Fruit fly (Drosophila melanogaster) whole organism, embryonic: ENCODE data around the gene PH4alphaEFB.

Source experiments
- Bgb ChIP-seq: fragments of 200-800 bp; sonication (Bioruptor generic); IDR thresholded peaks from 2 replicates; pipeline ENCODE4 v1.3.6; 2022; ENCODE audit warnings: missing biosample characterization, missing genetic modification characterization; ENCODE audit not compliant: partially characterized antibody
- CG10979 ChIP-seq: fragments of 200-800 bp; sonication (Bioruptor generic); optimal IDR thresholded peaks from 2 replicates; lab custom pipeline; 2018; ENCODE audit warnings: missing biosample characterization, mild to moderate bottlenecking, missing genetic modification characterization, moderate library complexity
- CG12236 ChIP-seq: fragments of 200-800 bp; sonication (Bioruptor generic); optimal IDR thresholded peaks from 2 replicates; lab custom pipeline; 2016; ENCODE audit warnings: missing biosample characterization, missing genetic modification characterization
- CG13296 ChIP-seq: fragments of 200-800 bp; sonication (Bioruptor generic); optimal IDR thresholded peaks from 3 replicates; lab custom pipeline; 2018; ENCODE audit warnings: missing biosample characterization, mild to moderate bottlenecking, missing genetic modification characterization
- CG13775 ChIP-seq: fragments of 200-800 bp; sonication (Bioruptor generic); optimal IDR thresholded peaks from 3 replicates; lab custom pipeline; 2017; ENCODE audit warnings: missing biosample characterization, mild to moderate bottlenecking, missing genetic modification characterization
- CG14441 ChIP-seq: fragments of 200-800 bp; sonication (Bioruptor generic); IDR thresholded peaks from 2 replicates; pipeline ENCODE4 v1.3.6; 2022; ENCODE audit warnings: missing biosample characterization, missing genetic modification characterization
- CG14667 ChIP-seq: fragments of 200-800 bp; sonication (Bioruptor generic); IDR thresholded peaks from 2 replicates; pipeline ENCODE4 v1.3.6; 2022; ENCODE audit warnings: missing biosample characterization, missing genetic modification characterization
- CG15269 ChIP-seq: fragments of 200-800 bp; sonication (Bioruptor generic); optimal IDR thresholded peaks from 2 replicates; lab custom pipeline; 2018; ENCODE audit warnings: missing biosample characterization, mild to moderate bottlenecking, missing genetic modification characterization, moderate library complexity
- CG16779 ChIP-seq: fragments of 200-800 bp; sonication (Bioruptor generic); IDR thresholded peaks from 2 replicates; pipeline ENCODE4 v1.3.6; 2022; ENCODE audit warnings: missing biosample characterization, missing genetic modification characterization
- CG17385 ChIP-seq: fragments of 200-800 bp; sonication (Bioruptor generic); optimal IDR thresholded peaks from 3 replicates; lab custom pipeline; 2018; ENCODE audit warnings: missing biosample characterization, mild to moderate bottlenecking, missing genetic modification characterization
- CG1792 ChIP-seq: fragments of 200-800 bp; sonication (Bioruptor generic); optimal IDR thresholded peaks from 2 replicates; lab custom pipeline; 2016; ENCODE audit warnings: missing biosample characterization, missing genetic modification characterization
- CG2199 ChIP-seq: fragments of 200-800 bp; sonication (Bioruptor generic); IDR thresholded peaks from 3 replicates; pipeline ENCODE4 v1.3.6; 2022; ENCODE audit warnings: missing biosample characterization, missing genetic modification characterization
- CG2202 ChIP-seq: fragments of 200-800 bp; sonication (Bioruptor generic); optimal IDR thresholded peaks from 2 replicates; lab custom pipeline; 2018; ENCODE audit warnings: missing biosample characterization, mild to moderate bottlenecking, missing genetic modification characterization
- CG2889 ChIP-seq: fragments of 200-800 bp; sonication (Bioruptor generic); IDR thresholded peaks from 3 replicates; pipeline ENCODE4 v1.3.6; 2022; ENCODE audit warnings: missing biosample characterization, missing genetic modification characterization
- CG31388 ChIP-seq: fragments of 200-800 bp; sonication (Bioruptor generic); optimal IDR thresholded peaks from 2 replicates; lab custom pipeline; 2016; ENCODE audit warnings: missing biosample characterization, missing genetic modification characterization
- CG32767 ChIP-seq: fragments of 200-800 bp; sonication (Bioruptor generic); IDR thresholded peaks from 2 replicates; pipeline ENCODE4 v1.3.6; 2022; ENCODE audit warnings: missing biosample characterization, missing genetic modification characterization
- CG4854 ChIP-seq: fragments of 200-800 bp; sonication (Bioruptor generic); optimal IDR thresholded peaks from 2 replicates; lab custom pipeline; 2016; ENCODE audit warnings: missing biosample characterization, missing genetic modification characterization, inconsistent platforms
- CG6272 ChIP-seq: fragments of 200-800 bp; sonication (Bioruptor generic); IDR thresholded peaks from 2 replicates; pipeline ENCODE4 v1.3.6; 2022; ENCODE audit warnings: missing biosample characterization, missing genetic modification characterization
- CG8290 ChIP-seq, 3 experiments: fragments of 200-800 bp; sonication (Bioruptor generic); optimal IDR thresholded peaks; 2 replicates each; lab custom pipeline; 2016 to 2019; ENCODE audit warnings: missing biosample characterization in 3 of 3, missing genetic modification characterization in 3 of 3, mild to moderate bottlenecking in 2 of 3, moderate library complexity in 1 of 3
- CG9817 ChIP-seq: fragments of 200-800 bp; sonication (Bioruptor generic); optimal IDR thresholded peaks from 2 replicates; lab custom pipeline; 2018; ENCODE audit warnings: missing biosample characterization, mild to moderate bottlenecking, missing genetic modification characterization, moderate library complexity
- CrebB ChIP-seq: fragments of 200-800 bp; sonication (Bioruptor generic); optimal IDR thresholded peaks from 3 replicates; lab custom pipeline; 2018; ENCODE audit warnings: missing biosample characterization, mild to moderate bottlenecking, missing genetic modification characterization
- Dfd ChIP-seq, 2 experiments: fragments of >200 bp; optimal IDR thresholded peaks; 2 replicates each; lab custom pipeline; 2017; ENCODE audit warnings: missing biosample characterization in 2 of 2, missing genetic modification characterization in 2 of 2
- E2f2 ChIP-seq: fragments of 200-800 bp; sonication (Bioruptor generic); IDR thresholded peaks from 2 replicates; pipeline ENCODE4 v1.3.6; 2022; ENCODE audit warnings: missing biosample characterization, missing genetic modification characterization
- Eip74EF ChIP-seq, 2 experiments: fragments of 200-800 bp in 1 of 2; fragments of >200 bp in 1 of 2; sonication (Bioruptor generic) in 1 of 2; optimal IDR thresholded peaks; 2 replicates each; lab custom pipeline; 2017 to 2019; ENCODE audit warnings: missing biosample characterization in 2 of 2, missing genetic modification characterization in 2 of 2, mild to moderate bottlenecking in 1 of 2, moderate library complexity in 1 of 2
- Gsc ChIP-seq: fragments of 200-800 bp; sonication (Bioruptor generic); IDR thresholded peaks from 2 replicates; pipeline ENCODE4 v1.3.6; 2022; ENCODE audit warnings: missing biosample characterization, missing genetic modification characterization
- Hand ChIP-seq: fragments of 200-800 bp; sonication (Bioruptor generic); optimal IDR thresholded peaks from 2 replicates; lab custom pipeline; 2017; ENCODE audit warnings: mild to moderate bottlenecking, missing biosample characterization, missing genetic modification reagents, missing genetic modification characterization
- Hmx ChIP-seq: fragments of 200-800 bp; sonication (Bioruptor generic); optimal IDR thresholded peaks from 2 replicates; lab custom pipeline; 2016; ENCODE audit warnings: missing biosample characterization, missing genetic modification characterization
- Kr ChIP-seq: fragments of 200-800 bp; sonication (Bioruptor generic); optimal IDR thresholded peaks from 2 replicates; lab custom pipeline; 2017; ENCODE audit warnings: missing biosample characterization, mild to moderate bottlenecking, missing genetic modification characterization
- Lhr ChIP-seq: fragments of 200-800 bp; sonication (Bioruptor generic); optimal IDR thresholded peaks from 3 replicates; lab custom pipeline; 2017; ENCODE audit warnings: mild to moderate bottlenecking, missing biosample characterization, missing genetic modification reagents, missing genetic modification characterization
- MESR4 ChIP-seq: fragments of 200-800 bp; sonication (Bioruptor generic); optimal IDR thresholded peaks from 2 replicates; lab custom pipeline; 2018; ENCODE audit warnings: missing biosample characterization, mild to moderate bottlenecking, missing genetic modification characterization, moderate library complexity
- Oli ChIP-seq: fragments of 200-800 bp; sonication (Bioruptor generic); optimal IDR thresholded peaks from 2 replicates; lab custom pipeline; 2018; ENCODE audit warnings: missing biosample characterization, mild to moderate bottlenecking, missing genetic modification characterization, moderate library complexity
- Side ChIP-seq: fragments of 200-800 bp; sonication (Bioruptor generic); optimal IDR thresholded peaks from 2 replicates; lab custom pipeline; 2016; ENCODE audit warnings: missing biosample characterization, missing genetic modification characterization
- YL-1 ChIP-seq: fragments of 200-800 bp; sonication (Bioruptor generic); optimal IDR thresholded peaks from 3 replicates; lab custom pipeline; 2017; ENCODE audit warnings: missing biosample characterization, mild to moderate bottlenecking, missing genetic modification characterization
- ase ChIP-seq: fragments of 200-800 bp; sonication (Bioruptor generic); IDR thresholded peaks from 3 replicates; pipeline ENCODE4 v1.3.6; 2022; ENCODE audit warnings: missing biosample characterization, missing genetic modification characterization
- bcd ChIP-seq: fragments of 200-800 bp; sonication (Bioruptor generic); optimal IDR thresholded peaks from 2 replicates; lab custom pipeline; 2017; ENCODE audit warnings: missing biosample characterization, mild to moderate bottlenecking, missing genetic modification characterization
- hb ChIP-seq: fragments of 200-800 bp; sonication (Bioruptor generic); IDR thresholded peaks from 3 replicates; pipeline ENCODE4 v1.3.6; 2022; ENCODE audit warnings: missing biosample characterization, missing genetic modification characterization; ENCODE audit not compliant: partially characterized antibody
- inv ChIP-seq: fragments of 200-800 bp; sonication (Bioruptor generic); IDR thresholded peaks from 2 replicates; pipeline ENCODE4 v1.3.6; 2022; ENCODE audit warnings: missing biosample characterization, missing genetic modification characterization; ENCODE audit not compliant: partially characterized antibody
- kay ChIP-seq: fragments of 200-800 bp; sonication (Bioruptor generic); optimal IDR thresholded peaks from 2 replicates; lab custom pipeline; 2016; ENCODE audit warnings: missing biosample characterization, missing genetic modification characterization
- kni ChIP-seq: fragments of 200-800 bp; sonication (Bioruptor generic); optimal IDR thresholded peaks from 3 replicates; lab custom pipeline; 2017; ENCODE audit warnings: mild to moderate bottlenecking, missing biosample characterization, missing genetic modification reagents, missing genetic modification characterization
- maf-S ChIP-seq: fragments of 200-800 bp; sonication (Bioruptor generic); optimal IDR thresholded peaks from 2 replicates; lab custom pipeline; 2016; ENCODE audit warnings: missing biosample characterization, missing genetic modification characterization
- mirr ChIP-seq: fragments of 200-800 bp; sonication (Bioruptor generic); optimal IDR thresholded peaks from 3 replicates; lab custom pipeline; 2018; ENCODE audit warnings: missing biosample characterization, mild to moderate bottlenecking, missing genetic modification characterization
- peb ChIP-seq: fragments of 200-800 bp; sonication (Bioruptor generic); IDR thresholded peaks from 2 replicates; pipeline ENCODE4 v1.3.6; 2022; ENCODE audit warnings: missing biosample characterization, missing genetic modification characterization
- slou ChIP-seq: fragments of 200-800 bp; sonication (Bioruptor generic); optimal IDR thresholded peaks from 3 replicates; lab custom pipeline; 2016; ENCODE audit warnings: missing biosample characterization, missing genetic modification characterization
- sr ChIP-seq: fragments of 200-800 bp; sonication (Bioruptor generic); IDR thresholded peaks from 3 replicates; pipeline ENCODE4 v1.3.6; 2022; ENCODE audit warnings: missing biosample characterization, missing genetic modification characterization
- tap ChIP-seq: fragments of 200-800 bp; optimal IDR thresholded peaks from 3 replicates; lab custom pipeline; 2019; ENCODE audit warnings: missing biosample characterization, mild to moderate bottlenecking, missing genetic modification characterization, moderate library complexity
- tna ChIP-seq: fragments of 200-800 bp; sonication (Bioruptor generic); IDR thresholded peaks from 2 replicates; pipeline ENCODE4 v1.3.6; 2022; ENCODE audit warnings: missing biosample characterization, missing genetic modification characterization; ENCODE audit not compliant: partially characterized antibody
- trh ChIP-seq: fragments of 200-800 bp; sonication (Bioruptor generic); optimal IDR thresholded peaks from 2 replicates; lab custom pipeline; 2016; ENCODE audit warnings: missing biosample characterization, missing genetic modification characterization
- tx ChIP-seq: fragments of 200-800 bp; sonication (Bioruptor generic); optimal IDR thresholded peaks from 2 replicates; lab custom pipeline; 2016; ENCODE audit warnings: missing biosample characterization, missing genetic modification characterization
- wor ChIP-seq: fragments of 200-800 bp; sonication (Bioruptor generic); IDR thresholded peaks from 2 replicates; pipeline ENCODE4 v1.3.6; 2022; ENCODE audit warnings: missing biosample characterization, missing genetic modification characterization

PH4alphaEFB gene

dm6 chr3R:30526799-30527465 lies 61.1 kb downstream of the PH4alphaEFB start, which contains the start of gene jdp (continued):
- TF ChIP-seq CG10979 (tag; lab: Kevin White, UChicago) (no peak), mirr (GFP tag; lab: Kevin White, UChicago) (peak; percentile 2), CrebB (tag; lab: Kevin White, UChicago) (no peak), slou (no peak), sr (GFP tag; lab: Robert Waterston, UW) (peak; percentile 52; the same call in 1 of the 3 replicates), CG2199 (GFP tag; lab: Robert Waterston, UW) (no peak), Bgb (GFP tag; lab: Robert Waterston, UW) (peak; percentile 45; the same call in 1 of the 2 replicates), CG14667 (GFP tag; lab: Robert Waterston, UW) (no peak), CG8290 (GFP tag; optimal IDR thresholded peaks at IDR 0.05; lab: Kevin White, UChicago) (no peak), CG8290 (tag; optimal IDR thresholded peaks at IDR 0.05; lab: Kevin White, UChicago) (peak in 1 of 2 experiments; percentile 26), CG2202 (tag; lab: Kevin White, UChicago) (no peak), peb (GFP tag; lab: Robert Waterston, UW) (no peak), CG9817 (tag; lab: Kevin White, UChicago) (no peak), Dfd (GFP tag; optimal IDR thresholded peaks at IDR 0.05; lab: Kevin White, UChicago) (no peak), trh (GFP tag; lab: Kevin White, UChicago) (no peak), Eip74EF (GFP tag; optimal IDR thresholded peaks at IDR 0.05; lab: Kevin White, UChicago) (peak in 1 of 2 experiments; percentile 8), Gsc (no peak), ase (no peak), CG16779 (GFP tag; lab: Robert Waterston, UW) (no peak), Side (GFP tag; lab: Kevin White, UChicago) (no peak), Hand (GFP tag; lab: Kevin White, UChicago) (peak; percentile 6), CG13296 (GFP tag; lab: Kevin White, UChicago) (peak; percentile 3), hb (GFP tag; lab: Robert Waterston, UW) (no peak), kni (no peak), wor (no peak), tap (tag; lab: Kevin White, UChicago) (no peak), inv (GFP tag; lab: Robert Waterston, UW) (no peak), MESR4 (no peak), Kr (GFP tag; lab: Kevin White, UChicago) (no peak), CG12236 (GFP tag; lab: Kevin White, UChicago) (no peak), CG2889 (GFP tag; lab: Robert Waterston, UW) (no peak), Oli (tag; lab: Kevin White, UChicago) (no peak), maf-S (no peak), CG14441 (GFP tag; lab: Robert Waterston, UW) (no peak), CG4854 (no peak), CG13775 (no peak), CG17385 (GFP tag; lab: Kevin White, UChicago) (no peak), YL-1 (GFP tag; lab: Kevin White, UChicago) (no peak), CG31388 (GFP tag; lab: Kevin White, UChicago) (no peak), kay (GFP tag; lab: Kevin White, UChicago) (peak; percentile 72), Lhr (GFP tag; lab: Kevin White, UChicago) (no peak), bcd (GFP tag; lab: Kevin White, UChicago) (no peak), tna (GFP tag; lab: Robert Waterston, UW) (peak; percentile 31; the same call in 1 of the 2 replicates), CG1792 (GFP tag; lab: Kevin White, UChicago) (no peak), CG15269 (tag; lab: Kevin White, UChicago) (no peak), E2f2 (peak; percentile 27; the same call in 1 of the 2 replicates), CG6272 (GFP tag; lab: Robert Waterston, UW) (no peak), Hmx (GFP tag; lab: Kevin White, UChicago) (no peak), tx (no peak), CG32767 (GFP tag; lab: Robert Waterston, UW) (no peak)
